Fruit fly (Drosophila melanogaster): ENCODE measurements around the gene JMJD7.

The JMJD7 gene

dm6 chr3L:13410999-13411398 lies 39.1 kb downstream of the JMJD7 start (continued):
- TF ChIP-seq CG8388 (GFP tag; optimal IDR thresholded peaks at IDR 0.05), result peak; percentile 16
- TF ChIP-seq CG7839 (tag; optimal IDR thresholded peaks at IDR 0.05), result peak; percentile 54
- TF ChIP-seq Hmr (GFP tag; optimal IDR thresholded peaks at IDR 0.05), result peak; percentile 27
- peak; percentile 68 for TF ChIP-seq CG15696 (tag; optimal IDR thresholded peaks at IDR 0.05)
- no peak for TF ChIP-seq CG9437 (GFP tag; optimal IDR thresholded peaks at IDR 0.05)
- peak; percentile 42; the same call in 2 of the 3 replicates for TF ChIP-seq CG17361 (GFP tag; IDR thresholded peaks at IDR 0.05)
- TF ChIP-seq gcm (GFP tag; optimal IDR thresholded peaks at IDR 0.05), result no peak
- TF ChIP-seq CG16863 (GFP tag; optimal IDR thresholded peaks at IDR 0.05), result peak; percentile 8
- peak; percentile 20 for TF ChIP-seq Antp (GFP tag; optimal IDR thresholded peaks at IDR 0.05)
- no peak for TF ChIP-seq CG31441 (GFP tag; IDR thresholded peaks at IDR 0.05)
- peak; percentile 43; the same call in 1 of the 2 replicates for TF ChIP-seq CG9932 (GFP tag; IDR thresholded peaks at IDR 0.05)
- peak; percentile 13 for TF ChIP-seq chn (GFP tag; optimal IDR thresholded peaks at IDR 0.05)
- peak; percentile 27 for TF ChIP-seq CG4617 (GFP tag; optimal IDR thresholded peaks at IDR 0.05; ENCODE audit: borderline replicate concordance)
- no peak for TF ChIP-seq CG11696 (GFP tag; IDR thresholded peaks at IDR 0.05)
- TF ChIP-seq Sry-δ (GFP tag; optimal IDR thresholded peaks at IDR 0.05), result peak; percentile 7
- peak; percentile 41 for TF ChIP-seq CG4820 (GFP tag; optimal IDR thresholded peaks at IDR 0.05)
- peak; percentile 73 for TF ChIP-seq CG17829 (tag; optimal IDR thresholded peaks at IDR 0.05)
- TF ChIP-seq Fer1 (GFP tag; optimal IDR thresholded peaks at IDR 0.05), result no peak
- TF ChIP-seq CG8089 (GFP tag; optimal IDR thresholded peaks at IDR 0.05), result peak; percentile 14
- TF ChIP-seq CG32532 (GFP tag; IDR thresholded peaks at IDR 0.05), result peak; percentile 59; the same call in 1 of the 2 replicates
- peak; percentile 26 for TF ChIP-seq CG4424 (GFP tag; optimal IDR thresholded peaks at IDR 0.05)
- TF ChIP-seq CG1603 (tag; optimal IDR thresholded peaks at IDR 0.05), result peak; percentile 49
- no peak for TF ChIP-seq crol (GFP tag; IDR thresholded peaks at IDR 0.05)
- peak; percentile 37 for TF ChIP-seq grau (tag; optimal IDR thresholded peaks at IDR 0.05)
- TF ChIP-seq twi (tag; optimal IDR thresholded peaks at IDR 0.05), result peak; percentile 6
- peak; percentile 73 for TF ChIP-seq sens (GFP tag)
- peak; percentile 54 for TF ChIP-seq gem (tag; optimal IDR thresholded peaks at IDR 0.05)
- no peak for TF ChIP-seq br (optimal IDR thresholded peaks at IDR 0.05)
- peak; percentile 61 for TF ChIP-seq CG5245 (GFP tag; optimal IDR thresholded peaks at IDR 0.05)
- peak; percentile 56 for TF ChIP-seq Dek (tag; optimal IDR thresholded peaks at IDR 0.05)
- peak; percentile 32 for TF ChIP-seq NfI (GFP tag; optimal IDR thresholded peaks at IDR 0.05)
- peak; percentile 8 for TF ChIP-seq Nf-YC (tag; optimal IDR thresholded peaks at IDR 0.05)
- 0 out of 4 replicates have a peak, but pooled peaks have one; percentile 16 for TF ChIP-seq Gug (GFP tag; IDR thresholded peaks at IDR 0.05)
- peak; percentile 15; the same call in 1 of the 3 replicates for TF ChIP-seq zfh1 (GFP tag; IDR thresholded peaks at IDR 0.05)
- peak; percentile 64; the same call in 1 of the 2 replicates for TF ChIP-seq slbo (GFP tag; IDR thresholded peaks at IDR 0.05)
- TF ChIP-seq bab2 (GFP tag; optimal IDR thresholded peaks at IDR 0.05), result peak; percentile 11
- peak; percentile 39 for TF ChIP-seq CG2120 (GFP tag; optimal IDR thresholded peaks at IDR 0.05)
- peak; percentile 34 for TF ChIP-seq Jarid2 (GFP tag; optimal IDR thresholded peaks at IDR 0.05)
- TF ChIP-seq CG1832 (GFP tag; optimal IDR thresholded peaks at IDR 0.05), result no peak
- TF ChIP-seq CG12391 (tag; optimal IDR thresholded peaks at IDR 0.05), result peak; percentile 16
- peak; percentile 33 for TF ChIP-seq ind (GFP tag; optimal IDR thresholded peaks at IDR 0.05)
- no peak for TF ChIP-seq sc (optimal IDR thresholded peaks at IDR 0.05)
- no peak for TF ChIP-seq sc (GFP tag; optimal IDR thresholded peaks at IDR 0.05)
- peak; percentile 63 for TF ChIP-seq Lhr (GFP tag; optimal IDR thresholded peaks at IDR 0.05)
- TF ChIP-seq CG8944 (GFP tag; optimal IDR thresholded peaks at IDR 0.05), result peak; percentile 26
- peak in 1 of 2 experiments; percentile 99 for TF ChIP-seq insv (GFP tag; optimal IDR thresholded peaks at IDR 0.05)
- TF ChIP-seq CG10267 (tag; optimal IDR thresholded peaks at IDR 0.05), result peak; percentile 49
- TF ChIP-seq CG34376 (GFP tag; optimal IDR thresholded peaks at IDR 0.05), result no peak
- TF ChIP-seq Ets65A (GFP tag), result peak; percentile 70
- TF ChIP-seq CG11247 (GFP tag; IDR thresholded peaks at IDR 0.05), result peak; percentile 57
- peak in 1 of 2 experiments; percentile 16 for TF ChIP-seq bsh (GFP tag; optimal IDR thresholded peaks at IDR 0.05)

All from whole organism, embryonic.